Fruit fly (Drosophila melanogaster) whole organism, embryonic: ENCODE results near the gene Lrr47.

Experiments used
- CG11398 ChIP-seq: fragments of 200-800 bp; sonication (Bioruptor generic); optimal IDR thresholded peaks from 2 replicates; lab custom pipeline; 2016; ENCODE audit warnings: missing biosample characterization, missing genetic modification characterization
- CG32767 ChIP-seq: fragments of 200-800 bp; sonication (Bioruptor generic); IDR thresholded peaks from 2 replicates; pipeline ENCODE4 v1.3.6; 2022; ENCODE audit warnings: missing biosample characterization, missing genetic modification characterization
- ac ChIP-seq: fragments of 200-800 bp; sonication (Bioruptor generic); optimal IDR thresholded peaks from 3 replicates; lab custom pipeline; 2017; ENCODE audit warnings: missing biosample characterization, mild to moderate bottlenecking, missing genetic modification characterization
- cad ChIP-seq: fragments of >200 bp; optimal IDR thresholded peaks from 2 replicates; lab custom pipeline; 2017; ENCODE audit warnings: missing biosample characterization, missing genetic modification characterization

DNA sequence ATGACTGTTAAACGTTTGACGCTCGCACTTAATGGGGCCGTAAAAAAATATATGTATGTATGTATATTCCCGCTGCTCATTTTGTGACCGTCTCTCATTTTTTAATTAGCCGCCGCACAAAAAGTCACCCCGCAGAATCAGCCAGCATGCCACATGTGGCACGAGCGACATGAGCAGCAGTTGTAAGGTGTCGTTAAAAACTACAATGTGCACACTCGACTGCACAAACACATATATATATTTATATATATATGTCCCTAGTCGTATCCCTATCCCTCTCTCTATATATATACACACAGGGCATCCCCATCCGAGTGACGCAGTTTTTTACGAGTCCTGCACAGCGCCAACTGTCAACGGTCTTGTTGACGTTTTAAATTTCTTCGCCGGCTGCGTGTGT is 36.6 kb downstream of the Lrr47 start:
- TF ChIP-seq ac (no peak), CG32767 (GFP tag; lab: Robert Waterston, UW) (no peak), cad (GFP tag; lab: Kevin White, UChicago) (no peak), CG11398 (GFP tag; lab: Kevin White, UChicago) (no peak)
